Fruit fly (Drosophila melanogaster) Kc167 (cell line): ENCODE results near the gene CG15014.

Experiments
- Myc ChIP-seq: fragments of >200 bp; optimal IDR thresholded peaks from 2 replicates; lab custom pipeline; 2017; ENCODE audit warnings: missing external identifiers
- Sin3A ChIP-seq: fragments of >200 bp; optimal IDR thresholded peaks from 2 replicates; lab custom pipeline; 2018; ENCODE audit warnings: missing external identifiers
- h ChIP-seq: fragments of >200 bp; optimal IDR thresholded peaks from 3 replicates; lab custom pipeline; 2018; ENCODE audit warnings: missing external identifiers
- insv ChIP-seq: fragments of >200 bp; optimal IDR thresholded peaks from 3 replicates; lab custom pipeline; 2018; ENCODE audit warnings: missing external identifiers
- psq ChIP-seq: fragments of >200 bp; optimal IDR thresholded peaks from 2 replicates; lab custom pipeline; 2017; ENCODE audit warnings: missing external identifiers
- ttk ChIP-seq: sonication (Bioruptor generic); optimal IDR thresholded peaks from 2 replicates; lab custom pipeline; 2017; ENCODE audit warnings: missing external identifiers

DNA sequence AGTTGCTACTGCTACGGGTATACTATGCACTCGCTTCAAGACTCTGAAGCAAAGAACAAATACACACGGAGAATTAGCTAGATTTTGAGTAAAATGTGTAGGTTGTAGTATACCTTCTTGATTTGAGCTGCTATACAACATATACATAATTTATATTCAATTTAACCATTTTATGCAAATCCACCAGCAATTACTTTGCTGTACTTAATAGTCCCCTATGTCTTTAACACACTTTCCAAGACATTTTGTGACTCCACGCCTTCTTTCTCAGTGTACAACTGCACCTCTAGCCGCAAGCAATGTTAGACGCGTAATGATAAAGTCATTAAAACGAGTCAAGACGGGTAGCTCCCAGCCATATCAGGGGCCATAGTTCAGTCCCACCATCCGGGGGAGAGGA is 14.5 kb upstream of the CG15014 start:
- TF ChIP-seq Sin3A (lab: Kevin White, UChicago) (no peak), h (lab: Kevin White, UChicago) (no peak), psq (lab: Kevin White, UChicago) (no peak), ttk (lab: Kevin White, UChicago) (no peak), insv (lab: Kevin White, UChicago) (no peak), Myc (no peak)
